Worm (Caenorhabditis elegans) whole organism, L4 larva: ENCODE results near the gene kvs-1.

Source experiments
- F26F4.8 ChIP-seq: fragments of 200-800 bp; sonication (Bioruptor generic); conservative IDR thresholded peaks from 2 replicates; pipeline ENCODE4 v1.3.6; 2022; ENCODE audit warnings: missing genetic modification characterization, missing compliant biosample characterization
- F37D6.2 ChIP-seq: sonication (generic microtip); optimal IDR thresholded peaks from 2 replicates; lab custom pipeline; 2016; ENCODE audit warnings: mild to moderate bottlenecking, missing genetic modification characterization, missing compliant biosample characterization
- F49E8.2 ChIP-seq: sonication (generic microtip); optimal IDR thresholded peaks from 2 replicates; lab custom pipeline; 2016; ENCODE audit warnings: missing compliant biosample characterization, mild to moderate bottlenecking, missing genetic modification characterization, borderline replicate concordance
- Y105C5A.15 ChIP-seq: fragments of 200-800 bp; sonication (Bioruptor generic); IDR thresholded peaks from 2 replicates; pipeline ENCODE4 v1.3.6; 2022; ENCODE audit warnings: missing genetic modification characterization, missing compliant biosample characterization
- Y48G9A.11 ChIP-seq: fragments of 200-800 bp; sonication (Bioruptor generic); IDR thresholded peaks from 2 replicates; pipeline ENCODE4 v1.3.6; 2022; ENCODE audit warnings: missing genetic modification reagents, missing genetic modification characterization, missing compliant biosample characterization
- ZK546.5 ChIP-seq, 2 experiments: sonication (generic microtip); optimal IDR thresholded peaks; 2 replicates each; lab custom pipeline; 2017; ENCODE audit warnings: missing biosample characterization in 2 of 2, missing genetic modification characterization in 2 of 2
- aha-1 ChIP-seq: fragments of 150-350 bp; peaks from one replicate; lab custom pipeline; 2014; ENCODE audit warnings: missing biosample characterization, missing genetic modification characterization
- attf-4 ChIP-seq: sonication (generic microtip); optimal IDR thresholded peaks from 3 replicates; lab custom pipeline; 2017; ENCODE audit warnings: missing biosample characterization, missing genetic modification characterization
- ceh-20 ChIP-seq: fragments of 200-800 bp; sonication (Bioruptor generic); IDR thresholded peaks from 2 replicates; pipeline ENCODE4 v1.3.6; 2022; ENCODE audit warnings: missing genetic modification reagents, missing genetic modification characterization, missing compliant biosample characterization
- ceh-28 ChIP-seq: fragments of 150-350 bp; optimal IDR thresholded peaks from 2 replicates; lab custom pipeline; 2014; ENCODE audit warnings: missing biosample characterization, missing genetic modification reagents, missing genetic modification characterization
- ceh-32 ChIP-seq: sonication (generic microtip); optimal IDR thresholded peaks from 2 replicates; lab custom pipeline; 2016; ENCODE audit warnings: mild to moderate bottlenecking, missing genetic modification characterization, missing compliant biosample characterization; ENCODE audit not compliant: poor library complexity
- ceh-44 ChIP-seq: fragments of 200-800 bp; sonication (Bioruptor generic); IDR thresholded peaks from 2 replicates; pipeline ENCODE4 v1.3.6; 2022; ENCODE audit warnings: missing genetic modification reagents, missing genetic modification characterization, missing compliant biosample characterization
- ces-1 ChIP-seq: fragments of 150-350 bp; sonication (generic microtip); optimal IDR thresholded peaks from 4 replicates; lab custom pipeline; 2014; ENCODE audit warnings: missing biosample characterization, missing genetic modification reagents, missing genetic modification characterization
- ctbp-1 ChIP-seq: fragments of 200-800 bp; sonication (Bioruptor generic); IDR thresholded peaks from 2 replicates; pipeline ENCODE4 v1.3.6; 2022; ENCODE audit warnings: missing genetic modification reagents, missing genetic modification characterization, missing compliant biosample characterization
- daf-16 ChIP-seq, 3 experiments: sonication (generic microtip); optimal IDR thresholded peaks; 2 replicates each; lab custom pipeline; 2016 to 2017; ENCODE audit warnings: missing genetic modification characterization in 3 of 3, missing genetic modification reagents in 3 of 3, mild to moderate bottlenecking in 2 of 3, missing compliant biosample characterization in 2 of 3, missing biosample characterization in 1 of 3, moderate library complexity in 1 of 3
- daf-8 ChIP-seq: fragments of 200-800 bp; sonication (Bioruptor generic); IDR thresholded peaks from 2 replicates; pipeline ENCODE4 v1.3.6; 2022; ENCODE audit warnings: missing genetic modification characterization, missing compliant biosample characterization
- dve-1 ChIP-seq: sonication (generic microtip); optimal IDR thresholded peaks from 2 replicates; lab custom pipeline; 2017; ENCODE audit warnings: antibody characterized with exemption, mild to moderate bottlenecking, missing genetic modification characterization, missing compliant biosample characterization; ENCODE audit not compliant: insufficient read depth
- egl-43 ChIP-seq: fragments of 200-800 bp; sonication (Bioruptor generic); IDR thresholded peaks from 2 replicates; pipeline ENCODE4 v1.3.6; 2022; ENCODE audit warnings: missing genetic modification reagents, missing genetic modification characterization, missing compliant biosample characterization
- hif-1 ChIP-seq, 2 experiments: sonication (generic microtip); optimal IDR thresholded peaks; 2 replicates each; lab custom pipeline; 2016 to 2017; ENCODE audit warnings: missing compliant biosample characterization in 2 of 2, missing genetic modification characterization in 2 of 2, missing genetic modification reagents in 2 of 2, missing genotype in 2 of 2, mild to moderate bottlenecking in 1 of 2
- hlh-11 ChIP-seq: fragments of 200-800 bp; sonication (Bioruptor generic); optimal IDR thresholded peaks from 2 replicates; lab custom pipeline; 2018; ENCODE audit warnings: mild to moderate bottlenecking, missing genetic modification characterization, missing compliant biosample characterization
- hmg-1.1 ChIP-seq: fragments of 200-800 bp; sonication (Bioruptor generic); IDR thresholded peaks from 2 replicates; pipeline ENCODE4 v1.3.6; 2022; ENCODE audit warnings: missing genetic modification reagents, missing genetic modification characterization, missing compliant biosample characterization
- lin-1 ChIP-seq: fragments of 200-800 bp; sonication (Bioruptor generic); IDR thresholded peaks from 2 replicates; pipeline ENCODE4 v1.3.6; 2022; ENCODE audit warnings: missing genetic modification reagents, missing genetic modification characterization, missing compliant biosample characterization
- lin-13 ChIP-seq: fragments of 150-350 bp; optimal IDR thresholded peaks from 2 replicates; lab custom pipeline; 2014; ENCODE audit warnings: missing biosample characterization, missing genetic modification reagents, missing genetic modification characterization
- lin-29 ChIP-seq: fragments of 200-800 bp; sonication (Bioruptor generic); IDR thresholded peaks from 2 replicates; pipeline ENCODE4 v1.3.6; 2022; ENCODE audit warnings: missing genetic modification reagents, missing genetic modification characterization, missing compliant biosample characterization
- lin-39 ChIP-seq: fragments of 150-350 bp; optimal IDR thresholded peaks from 2 replicates; lab custom pipeline; 2014; ENCODE audit warnings: missing biosample characterization, missing genetic modification reagents, missing genetic modification characterization
- madf-9 ChIP-seq: fragments of 200-800 bp; sonication (Bioruptor generic); conservative IDR thresholded peaks from 2 replicates; pipeline ENCODE4 v1.3.6; 2022; ENCODE audit warnings: missing genetic modification reagents, missing genetic modification characterization, missing compliant biosample characterization
- mdl-1 ChIP-seq, 2 experiments: fragments of 150-350 bp in 1 of 2; sonication (generic microtip) in 1 of 2; optimal IDR thresholded peaks; 2 replicates each; lab custom pipeline; 2014 to 2017; ENCODE audit warnings: missing biosample characterization in 2 of 2, missing genetic modification characterization in 2 of 2
- mxl-3 ChIP-seq: fragments of 200-800 bp; sonication (Bioruptor generic); optimal IDR thresholded peaks from 2 replicates; lab custom pipeline; 2018; ENCODE audit warnings: mild to moderate bottlenecking, missing genetic modification characterization, missing compliant biosample characterization
- nhr-10 ChIP-seq: fragments of 150-350 bp; optimal IDR thresholded peaks from 2 replicates; lab custom pipeline; 2014; ENCODE audit warnings: missing biosample characterization, missing genetic modification characterization
- nhr-102 ChIP-seq: sonication (generic microtip); optimal IDR thresholded peaks from 2 replicates; lab custom pipeline; 2016; ENCODE audit warnings: mild to moderate bottlenecking, missing genetic modification characterization, moderate library complexity, missing compliant biosample characterization
- nhr-28 ChIP-seq: fragments of 150-350 bp; optimal IDR thresholded peaks from 2 replicates; lab custom pipeline; 2014; ENCODE audit warnings: missing biosample characterization, missing genetic modification characterization
- php-3 ChIP-seq: fragments of 200-800 bp; sonication (Bioruptor generic); IDR thresholded peaks from 2 replicates; pipeline ENCODE4 v1.3.6; 2022; ENCODE audit warnings: missing genetic modification reagents, missing genetic modification characterization, missing compliant biosample characterization
- rbr-2 ChIP-seq: sonication (generic microtip); optimal IDR thresholded peaks from 2 replicates; lab custom pipeline; 2016; ENCODE audit warnings: missing genotype, missing genetic modification characterization, missing compliant biosample characterization
- set-16 ChIP-seq: fragments of 200-800 bp; sonication (Bioruptor generic); IDR thresholded peaks from 2 replicates; pipeline ENCODE4 v1.3.6; 2022; ENCODE audit warnings: missing genetic modification reagents, missing genetic modification characterization, missing compliant biosample characterization
- snpc-4 ChIP-seq: fragments of 150-350 bp; optimal IDR thresholded peaks from 2 replicates; lab custom pipeline; 2014; ENCODE audit warnings: missing biosample characterization, missing genetic modification characterization
- spr-3 ChIP-seq: fragments of 200-800 bp; sonication (Bioruptor generic); optimal IDR thresholded peaks from 2 replicates; lab custom pipeline; 2018; ENCODE audit warnings: mild to moderate bottlenecking, missing genetic modification characterization, missing compliant biosample characterization
- unc-130 ChIP-seq: sonication (generic microtip); optimal IDR thresholded peaks from 2 replicates; lab custom pipeline; 2016; ENCODE audit warnings: missing genetic modification reagents, missing genetic modification characterization, missing compliant biosample characterization
- unc-62 ChIP-seq, 3 experiments: fragments of 150-350 bp in 1 of 3; sonication (generic microtip); optimal IDR thresholded peaks in 2 of 3; peaks in 1 of 3; 1 replicate in 1 of 3; 2 replicates in 2 of 3; lab custom pipeline; 2014 to 2017; ENCODE audit warnings: missing biosample characterization in 3 of 3, missing genetic modification characterization in 3 of 3, missing genetic modification reagents in 3 of 3, missing genotype in 1 of 3
- zag-1 ChIP-seq: fragments of 150-350 bp; optimal IDR thresholded peaks from 2 replicates; lab custom pipeline; 2014; ENCODE audit warnings: missing biosample characterization, missing genetic modification characterization
- zfp-2 ChIP-seq: sonication (generic microtip); optimal IDR thresholded peaks from 2 replicates; lab custom pipeline; 2016; ENCODE audit warnings: mild to moderate bottlenecking, missing genetic modification characterization, missing compliant biosample characterization

Gene kvs-1

DNA sequence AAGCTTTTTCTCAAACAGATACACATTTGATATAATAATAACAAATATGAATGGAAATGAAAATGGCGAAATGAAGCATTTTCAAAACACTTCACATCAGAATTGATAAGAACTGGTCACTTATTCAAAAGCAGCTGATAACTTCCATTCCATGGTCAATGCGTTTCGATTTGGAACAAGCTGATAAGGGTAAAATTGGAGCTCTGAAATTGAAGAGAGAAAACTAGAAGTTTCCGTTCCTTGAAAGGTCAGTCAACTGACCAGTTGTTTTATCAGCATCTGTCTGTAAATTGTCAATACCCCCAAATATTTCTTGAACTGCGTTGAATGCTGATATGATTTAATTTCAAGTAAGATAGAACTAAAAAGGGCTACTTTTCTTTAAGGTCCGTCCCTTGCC lies 54.6 kb downstream of the kvs-1 start:
- no peak for TF ChIP-seq ctbp-1 (GFP tag; lab: Robert Waterston, UW)
- peak; percentile 51 for TF ChIP-seq hlh-11 (tag; lab: Kevin White, UChicago)
- peak; percentile 60 for TF ChIP-seq dve-1 (tag; lab: Kevin White, UChicago)
- TF ChIP-seq daf-16 (GFP tag; optimal IDR thresholded peaks at IDR 0.05; lab: Kevin White, UChicago), result no peak
- peak; percentile 82 for TF ChIP-seq daf-16 (tag; optimal IDR thresholded peaks at IDR 0.05; lab: Kevin White, UChicago)
- peak; percentile 32 for TF ChIP-seq nhr-28
- no peak for TF ChIP-seq daf-8 (GFP tag; lab: Robert Waterston, UW)
- TF ChIP-seq, all 104 proteins: peak for 4

DNA sequence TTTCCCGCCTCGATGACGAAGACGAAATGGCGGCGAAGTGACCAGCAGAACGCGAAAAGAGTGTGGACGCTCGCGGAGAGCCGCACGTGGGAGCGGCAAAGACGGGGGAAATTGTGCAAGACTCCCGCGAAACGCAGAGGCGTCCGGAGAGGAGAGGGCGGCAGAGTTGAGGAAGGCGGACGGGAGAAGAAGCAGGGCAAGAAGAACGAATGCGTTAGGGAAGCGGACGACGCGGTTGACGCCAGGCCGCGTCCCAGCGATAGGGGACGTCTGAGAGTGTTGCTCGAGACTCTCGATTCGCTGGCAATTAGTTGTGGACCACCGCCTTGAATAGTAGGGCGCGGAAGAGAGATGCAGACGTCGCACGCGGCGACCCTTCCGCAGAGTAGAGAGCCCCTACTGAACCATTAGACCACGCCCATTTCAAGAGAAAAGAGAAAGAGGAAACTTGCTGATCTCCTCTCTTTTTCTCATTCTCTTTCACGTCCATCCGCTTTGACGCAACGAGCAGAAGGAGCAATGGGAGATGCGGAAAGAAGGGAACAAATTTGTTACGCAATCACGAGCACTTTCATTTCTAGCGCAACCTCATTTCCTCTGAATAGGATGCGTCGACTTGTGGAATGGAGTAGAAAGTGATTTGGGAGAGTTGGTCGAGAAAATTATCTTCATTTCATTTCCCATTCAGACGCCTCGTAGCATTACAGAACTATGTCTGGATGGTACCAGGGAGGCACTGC lies 55.5 kb downstream of the kvs-1 start:
- TF ChIP-seq lin-13 (GFP tag; lab: Kevin White, UChicago) (no peak), set-16 (GFP tag; lab: Robert Waterston, UW) (peak; percentile 97), aha-1 (tag; lab: Kevin White, UChicago) (peak; percentile 58), egl-43 (GFP tag; lab: Robert Waterston, UW) (0 out of 2 replicates have a peak, but pooled peaks have one; percentile 13), spr-3 (GFP tag; lab: Kevin White, UChicago) (no peak), attf-4 (tag; lab: Kevin White, UChicago) (no peak), madf-9 (GFP tag; lab: Robert Waterston, UW) (peak; percentile 54; the same call in 1 of the 2 replicates), mdl-1 (tag; optimal IDR thresholded peaks at IDR 0.05; lab: Kevin White, UChicago) (peak in 1 of 2 experiments; percentile 58), ctbp-1 (GFP tag; lab: Robert Waterston, UW) (0 out of 2 replicates have a peak, but pooled peaks have one; percentile 14), php-3 (GFP tag; lab: Robert Waterston, UW) (0 out of 2 replicates have a peak, but pooled peaks have one; percentile 62), zag-1 (no peak), F37D6.2 (peak; percentile 29), hlh-11 (tag; lab: Kevin White, UChicago) (peak; percentile 53), lin-29 (GFP tag; lab: Robert Waterston, UW) (no peak), nhr-102 (tag; lab: Kevin White, UChicago) (no peak), daf-16 (GFP tag; optimal IDR thresholded peaks at IDR 0.05; lab: Kevin White, UChicago) (peak in 1 of 2 experiments; percentile 11), daf-16 (tag; optimal IDR thresholded peaks at IDR 0.05; lab: Kevin White, UChicago) (no peak), hmg-1.1 (GFP tag; lab: Robert Waterston, UW) (peak; percentile 47; the same call in 1 of the 2 replicates), ceh-20 (GFP tag; lab: Robert Waterston, UW) (no peak), ceh-44 (GFP tag; lab: Robert Waterston, UW) (no peak), snpc-4 (tag; lab: Kevin White, UChicago) (no peak), ceh-32 (peak; percentile 3), unc-62 (GFP tag; optimal IDR thresholded peaks at IDR 0.05 in 1 of 2; lab: Kevin White, UChicago) (peak in 1 of 2 experiments; percentile 60), unc-62 (tag; optimal IDR thresholded peaks at IDR 0.05; lab: Kevin White, UChicago) (no peak), hif-1 (tag; optimal IDR thresholded peaks at IDR 0.05; lab: Kevin White, UChicago) (peak in 1 of 2 experiments; percentile 44), nhr-10 (tag; lab: Kevin White, UChicago) (no peak)

DNA sequence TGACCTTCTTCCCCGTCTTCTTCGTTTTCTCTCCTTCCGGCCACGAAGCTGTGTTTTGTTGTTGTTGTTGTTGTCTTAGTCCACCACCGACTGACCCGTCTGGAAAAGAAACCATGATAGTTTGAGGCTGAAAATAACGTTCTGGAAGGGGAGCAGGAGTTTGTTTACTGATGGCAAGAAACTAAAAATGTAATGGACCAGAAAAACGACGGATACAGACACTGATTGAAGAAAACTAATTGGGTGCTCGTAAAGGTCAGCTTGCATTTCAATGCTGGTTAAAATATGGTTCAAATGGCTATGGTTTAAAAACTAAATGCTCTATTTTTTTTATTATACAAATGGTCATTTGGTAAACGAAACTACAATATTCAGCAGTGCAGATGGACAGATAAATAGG lies 61.6 kb downstream of the kvs-1 start, which contains the start of gene F26A10.2:
Gene F26A10.2 (minus strand): TSS at position 101 of the 400 bp plus-strand sequence.
- no peak for TF ChIP-seq mxl-3 (GFP tag; lab: Kevin White, UChicago)
- TF ChIP-seq dve-1 (tag; lab: Kevin White, UChicago), result no peak
- no peak for TF ChIP-seq Y48G9A.11
- no peak for TF ChIP-seq zfp-2 (tag; lab: Kevin White, UChicago)
- no peak for TF ChIP-seq Y105C5A.15
- no peak for TF ChIP-seq F26F4.8 (GFP tag; lab: Robert Waterston, UW)
- TF ChIP-seq hlh-11 (tag; lab: Kevin White, UChicago), result no peak
- no peak for TF ChIP-seq F49E8.2 (tag; lab: Kevin White, UChicago)
- TF ChIP-seq rbr-2 (tag; lab: Kevin White, UChicago), result no peak
- no peak for TF ChIP-seq lin-1 (GFP tag; lab: Robert Waterston, UW)
- no peak for TF ChIP-seq ZK546.5 (tag; optimal IDR thresholded peaks at IDR 0.05; lab: Kevin White, UChicago)
- TF ChIP-seq set-16 (GFP tag; lab: Robert Waterston, UW), result no peak
- TF ChIP-seq ceh-28, result no peak
- no peak for TF ChIP-seq lin-39 (tag; lab: Kevin White, UChicago)
- TF ChIP-seq unc-130 (GFP tag; lab: Kevin White, UChicago), result no peak
- TF ChIP-seq ces-1 (GFP tag; lab: Kevin White, UChicago), result no peak
